Fruit fly (Drosophila melanogaster) whole organism, prepupa: ENCODE data around the gene PolrMT.

Experiments used
- Blimp-1 ChIP-seq: fragments of 200-800 bp; sonication (Bioruptor generic); optimal IDR thresholded peaks from 3 replicates; lab custom pipeline; 2017; ENCODE audit warnings: missing biosample characterization, missing genetic modification characterization, mild to moderate bottlenecking, moderate library complexity, missing genetic modification reagents
- CG10669 ChIP-seq: fragments of 200-800 bp; sonication (Bioruptor generic); optimal IDR thresholded peaks from 3 replicates; lab custom pipeline; 2018; ENCODE audit warnings: missing biosample characterization, mild to moderate bottlenecking, missing genetic modification characterization, moderate library complexity
- CG11762 ChIP-seq: fragments of 200-800 bp; sonication (Bioruptor generic); optimal IDR thresholded peaks from 3 replicates; lab custom pipeline; 2016; ENCODE audit warnings: missing biosample characterization, missing genetic modification characterization; ENCODE audit not compliant: insufficient read depth
- CG11902 ChIP-seq: fragments of 200-800 bp; sonication (Bioruptor generic); optimal IDR thresholded peaks from 3 replicates; lab custom pipeline; 2016; ENCODE audit warnings: missing biosample characterization, missing genetic modification characterization
- CG15336 ChIP-seq: fragments of 200-800 bp; sonication (Bioruptor generic); IDR thresholded peaks from 2 replicates; pipeline ENCODE4 v1.3.6; 2022; ENCODE audit warnings: missing biosample characterization, missing genetic modification characterization
- CG1621 ChIP-seq: fragments of 200-800 bp; sonication (Bioruptor generic); optimal IDR thresholded peaks from 3 replicates; lab custom pipeline; 2018; ENCODE audit warnings: missing biosample characterization, mild to moderate bottlenecking, missing genetic modification characterization
- CG16779 ChIP-seq: fragments of 200-800 bp; sonication (Bioruptor generic); optimal IDR thresholded peaks from 3 replicates; lab custom pipeline; 2017; ENCODE audit warnings: missing biosample characterization, mild to moderate bottlenecking, missing genetic modification characterization
- CG3032 ChIP-seq: fragments of 200-800 bp; optimal IDR thresholded peaks from 2 replicates; lab custom pipeline; 2019; ENCODE audit warnings: missing biosample characterization, mild to moderate bottlenecking, missing genetic modification characterization, moderate library complexity
- CG34406 ChIP-seq: fragments of 200-800 bp; sonication (Bioruptor generic); optimal IDR thresholded peaks from 3 replicates; lab custom pipeline; 2016; ENCODE audit warnings: missing biosample characterization, missing genetic modification characterization
- CG3919 ChIP-seq: fragments of 200-800 bp; sonication (Bioruptor generic); optimal IDR thresholded peaks from 3 replicates; lab custom pipeline; 2016; ENCODE audit warnings: missing biosample characterization, missing genetic modification characterization
- CG4318 ChIP-seq: fragments of 200-800 bp; sonication (Bioruptor generic); optimal IDR thresholded peaks from 3 replicates; lab custom pipeline; 2017; ENCODE audit warnings: missing biosample characterization, mild to moderate bottlenecking, missing genetic modification characterization
- CG6163 ChIP-seq: fragments of 200-800 bp; sonication (Bioruptor generic); IDR thresholded peaks from 3 replicates; pipeline ENCODE4 v1.3.6; 2022; ENCODE audit warnings: missing biosample characterization, missing genetic modification characterization
- CG6808 ChIP-seq: fragments of 200-800 bp; sonication (Bioruptor generic); optimal IDR thresholded peaks from 3 replicates; lab custom pipeline; 2017; ENCODE audit warnings: missing biosample characterization, missing genetic modification characterization, mild to moderate bottlenecking, moderate library complexity, missing genetic modification reagents
- CG6854 ChIP-seq: fragments of 200-800 bp; sonication (Bioruptor generic); optimal IDR thresholded peaks from 2 replicates; lab custom pipeline; 2017; ENCODE audit warnings: missing biosample characterization, mild to moderate bottlenecking, missing genetic modification characterization
- CG7368 ChIP-seq: fragments of 200-800 bp; sonication (Bioruptor generic); optimal IDR thresholded peaks from 3 replicates; lab custom pipeline; 2016; ENCODE audit warnings: missing biosample characterization, missing genetic modification characterization
- CG8319 ChIP-seq: fragments of 200-800 bp; sonication (Bioruptor generic); optimal IDR thresholded peaks from 3 replicates; lab custom pipeline; 2016; ENCODE audit warnings: missing biosample characterization, missing genetic modification characterization
- CG8632 ChIP-seq: fragments of 200-800 bp; sonication (Bioruptor generic); optimal IDR thresholded peaks from 3 replicates; lab custom pipeline; 2016; ENCODE audit warnings: missing biosample characterization, missing genetic modification characterization
- CG9139 ChIP-seq: fragments of 200-800 bp; sonication (Bioruptor generic); optimal IDR thresholded peaks from 3 replicates; lab custom pipeline; 2017; ENCODE audit warnings: missing biosample characterization, mild to moderate bottlenecking, missing genetic modification characterization
- Eip78C ChIP-seq: fragments of 200-800 bp; sonication (Bioruptor generic); peaks from one replicate; lab custom pipeline; 2016; ENCODE audit warnings: missing biosample characterization, missing genetic modification characterization
- Eip93F ChIP-seq: fragments of 200-800 bp; sonication (Bioruptor generic); optimal IDR thresholded peaks from 2 replicates; lab custom pipeline; 2016; ENCODE audit warnings: missing biosample characterization, mild to moderate bottlenecking, missing genetic modification characterization
- Ets21C ChIP-seq: fragments of 200-800 bp; sonication (Bioruptor generic); optimal IDR thresholded peaks from 3 replicates; lab custom pipeline; 2016; ENCODE audit warnings: missing biosample characterization, missing genetic modification characterization
- Ets96B ChIP-seq: fragments of 200-800 bp; optimal IDR thresholded peaks from 2 replicates; lab custom pipeline; 2019; ENCODE audit warnings: missing biosample characterization, mild to moderate bottlenecking, missing genetic modification characterization, moderate library complexity
- Gug ChIP-seq: fragments of 200-800 bp; sonication (Bioruptor generic); IDR thresholded peaks from 2 replicates; pipeline ENCODE4 v1.3.6; 2022; ENCODE audit warnings: missing biosample characterization, missing genetic modification characterization
- Hr39 ChIP-seq: fragments of 200-800 bp; sonication (Bioruptor generic); optimal IDR thresholded peaks from 2 replicates; lab custom pipeline; 2016; ENCODE audit warnings: missing biosample characterization, missing genetic modification characterization
- Lpt ChIP-seq: fragments of 200-800 bp; sonication (Bioruptor generic); optimal IDR thresholded peaks from 3 replicates; lab custom pipeline; 2016; ENCODE audit warnings: missing biosample characterization, missing genetic modification characterization
- Met ChIP-seq: fragments of 200-800 bp; sonication (Bioruptor generic); optimal IDR thresholded peaks from 3 replicates; lab custom pipeline; 2016; ENCODE audit warnings: missing biosample characterization, missing genetic modification characterization
- Smox ChIP-seq: fragments of 200-800 bp; sonication (Bioruptor generic); optimal IDR thresholded peaks from 3 replicates; lab custom pipeline; 2016; ENCODE audit warnings: missing biosample characterization, missing genetic modification characterization
- Sox102F ChIP-seq: fragments of 200-800 bp; sonication (Bioruptor generic); optimal IDR thresholded peaks from 2 replicates; lab custom pipeline; 2016; ENCODE audit warnings: missing biosample characterization, mild to moderate bottlenecking, missing genetic modification characterization
- Sox14 ChIP-seq: fragments of 200-800 bp; sonication (Bioruptor generic); optimal IDR thresholded peaks from 3 replicates; lab custom pipeline; 2016; ENCODE audit warnings: missing biosample characterization, missing genetic modification characterization
- Sox15 ChIP-seq: fragments of 200-800 bp; sonication (Bioruptor generic); optimal IDR thresholded peaks from 3 replicates; lab custom pipeline; 2016; ENCODE audit warnings: missing biosample characterization, missing genetic modification characterization
- cyc ChIP-seq: fragments of 200-800 bp; sonication (Bioruptor generic); optimal IDR thresholded peaks from 3 replicates; lab custom pipeline; 2016; ENCODE audit warnings: missing biosample characterization, missing genetic modification characterization
- dsx ChIP-seq: fragments of 200-800 bp; optimal IDR thresholded peaks from 3 replicates; lab custom pipeline; 2019; ENCODE audit warnings: missing biosample characterization, mild to moderate bottlenecking, missing genetic modification characterization, moderate library complexity; ENCODE audit not compliant: poor library complexity, severe bottlenecking
- esn ChIP-seq: fragments of 200-800 bp; sonication (Bioruptor generic); optimal IDR thresholded peaks from 2 replicates; lab custom pipeline; 2016; ENCODE audit warnings: missing biosample characterization, mild to moderate bottlenecking, missing genetic modification characterization, moderate library complexity
- fd59A ChIP-seq: fragments of 200-800 bp; sonication (Bioruptor generic); optimal IDR thresholded peaks from 2 replicates; lab custom pipeline; 2017; ENCODE audit warnings: missing biosample characterization, mild to moderate bottlenecking, missing genetic modification characterization, missing genetic modification reagents
- fd85E ChIP-seq: fragments of 200-800 bp; sonication (Bioruptor generic); optimal IDR thresholded peaks from 3 replicates; lab custom pipeline; 2016; ENCODE audit warnings: missing biosample characterization, missing genetic modification characterization
- fkh ChIP-seq: fragments of 200-800 bp; sonication (Bioruptor generic); optimal IDR thresholded peaks from 3 replicates; lab custom pipeline; 2017; ENCODE audit warnings: missing biosample characterization, mild to moderate bottlenecking, missing genetic modification characterization, moderate library complexity
- lz ChIP-seq: fragments of 200-800 bp; sonication (Bioruptor generic); optimal IDR thresholded peaks from 3 replicates; lab custom pipeline; 2016; ENCODE audit warnings: missing biosample characterization, missing genetic modification characterization
- net ChIP-seq: fragments of 200-800 bp; sonication (Bioruptor generic); optimal IDR thresholded peaks from 3 replicates; lab custom pipeline; 2016; ENCODE audit warnings: missing biosample characterization, missing genetic modification characterization
- salr ChIP-seq, 2 experiments: fragments of 200-800 bp; sonication (Bioruptor generic); optimal IDR thresholded peaks; 3 replicates each; lab custom pipeline; 2016 to 2018; ENCODE audit warnings: missing biosample characterization in 2 of 2, missing genetic modification characterization in 2 of 2, mild to moderate bottlenecking in 1 of 2
- spab ChIP-seq: fragments of 200-800 bp; sonication (Bioruptor generic); optimal IDR thresholded peaks from 2 replicates; lab custom pipeline; 2017; ENCODE audit warnings: missing biosample characterization, mild to moderate bottlenecking, missing genetic modification characterization, missing genetic modification reagents
- ss ChIP-seq, 2 experiments: fragments of 200-800 bp; sonication (Bioruptor generic); optimal IDR thresholded peaks; 2 replicates in 1 of 2; 3 replicates in 1 of 2; lab custom pipeline; 2017 to 2018; ENCODE audit warnings: mild to moderate bottlenecking in 2 of 2, missing biosample characterization in 2 of 2, missing genetic modification characterization in 2 of 2, moderate library complexity in 1 of 2
- svp ChIP-seq: fragments of 200-800 bp; sonication (Bioruptor generic); peaks from one replicate; lab custom pipeline; 2016; ENCODE audit warnings: missing biosample characterization, missing genetic modification characterization
- topi ChIP-seq: fragments of 200-800 bp; sonication (Bioruptor generic); optimal IDR thresholded peaks from 3 replicates; lab custom pipeline; 2016; ENCODE audit warnings: missing biosample characterization, missing genetic modification characterization

Gene PolrMT

dm6 chr2L:1080802-1081464 lies 27.2 kb downstream of the PolrMT start, which contains the start of gene Atg4a (continued):
- TF ChIP-seq Hr39 (GFP tag; lab: Kevin White, UChicago) = no peak
- no peak for TF ChIP-seq CG34406
- TF ChIP-seq salr (GFP tag; optimal IDR thresholded peaks at IDR 0.05; lab: Kevin White, UChicago) = no peak
- TF ChIP-seq CG11762 (GFP tag; lab: Kevin White, UChicago) = no peak
- no peak for TF ChIP-seq CG8319 (GFP tag; lab: Kevin White, UChicago)
- TF ChIP-seq CG1621 (tag; lab: Kevin White, UChicago) = peak; percentile 9
- no peak for TF ChIP-seq Ets21C
- TF ChIP-seq CG9139 (GFP tag; lab: Kevin White, UChicago) = no peak
- no peak for TF ChIP-seq CG11902 (GFP tag; lab: Kevin White, UChicago)
- TF ChIP-seq CG6808 (GFP tag; lab: Kevin White, UChicago) = peak; percentile 19
- no peak for TF ChIP-seq CG8632
- TF ChIP-seq spab (GFP tag; lab: Kevin White, UChicago) = peak; percentile 3
- TF ChIP-seq Sox102F = no peak
- TF ChIP-seq Ets96B (tag; lab: Kevin White, UChicago) = peak; percentile 37
- no peak for TF ChIP-seq fd59A
- no peak for TF ChIP-seq Lpt (GFP tag; lab: Kevin White, UChicago)

DNA sequence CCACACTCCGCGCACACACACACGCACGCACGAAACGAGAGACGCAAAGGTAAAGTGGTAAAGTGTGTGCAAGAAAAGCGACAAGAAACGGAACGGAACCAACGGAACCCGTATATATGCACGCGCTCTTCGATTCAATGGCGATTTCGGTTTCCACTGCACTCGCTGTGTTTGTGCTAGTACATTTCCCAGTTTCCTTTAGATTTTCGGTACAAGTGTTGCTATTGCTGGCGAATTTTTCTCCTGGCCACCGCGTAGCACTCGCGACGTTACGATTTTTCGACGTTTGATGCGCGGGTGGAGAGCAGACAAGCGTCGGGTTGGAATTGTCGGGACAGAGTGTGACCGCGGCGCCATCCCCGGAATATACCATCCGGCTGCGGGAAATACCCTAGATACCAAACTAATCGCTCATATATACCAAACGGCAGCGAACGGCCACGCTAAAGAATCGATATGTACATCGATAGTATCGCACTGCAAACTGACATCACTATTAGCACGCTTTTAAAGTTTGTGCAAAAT lies 30.6 kb downstream of the PolrMT start, which contains the start of the genes S and ast:
Gene S (minus strand): TSS at position 347 of the 525 bp plus-strand sequence.
Gene ast (plus strand): TSS at position 480 of the 525 bp plus-strand sequence.
- TF ChIP-seq dsx (GFP tag; lab: Kevin White, UChicago) (peak; percentile 24), CG1621 (tag; lab: Kevin White, UChicago) (peak; percentile 76), cyc (GFP tag; lab: Kevin White, UChicago) (peak; percentile 13), ss (GFP tag; optimal IDR thresholded peaks at IDR 0.05; lab: Kevin White, UChicago) (peak; percentile 2 to 45), fd59A (no peak), Ets21C (no peak), CG3032 (tag; lab: Kevin White, UChicago) (peak; percentile 3), CG3919 (GFP tag; lab: Kevin White, UChicago) (peak; percentile 29), CG7368 (GFP tag; lab: Kevin White, UChicago) (no peak), net (GFP tag; lab: Kevin White, UChicago) (peak; percentile 22), esn (peak; percentile 36), topi (peak; percentile 20), CG4318 (GFP tag; lab: Kevin White, UChicago) (no peak), CG11762 (GFP tag; lab: Kevin White, UChicago) (no peak), CG6808 (GFP tag; lab: Kevin White, UChicago) (peak; percentile 29), fd85E (peak; percentile 10), CG15336 (GFP tag; lab: Robert Waterston, UW) (peak; percentile 34; the same call in 1 of the 2 replicates), Smox (no peak), CG6854 (GFP tag; lab: Kevin White, UChicago) (peak; percentile 49), CG6163 (GFP tag; lab: Robert Waterston, UW) (peak; percentile 8; the same call in 1 of the 3 replicates), lz (GFP tag; lab: Kevin White, UChicago) (peak; percentile 25), Eip78C (GFP tag; lab: Kevin White, UChicago) (peak; percentile 86), CG16779 (tag; lab: Kevin White, UChicago) (peak; percentile 8), Sox14 (GFP tag; lab: Kevin White, UChicago) (peak; percentile 13)

DNA sequence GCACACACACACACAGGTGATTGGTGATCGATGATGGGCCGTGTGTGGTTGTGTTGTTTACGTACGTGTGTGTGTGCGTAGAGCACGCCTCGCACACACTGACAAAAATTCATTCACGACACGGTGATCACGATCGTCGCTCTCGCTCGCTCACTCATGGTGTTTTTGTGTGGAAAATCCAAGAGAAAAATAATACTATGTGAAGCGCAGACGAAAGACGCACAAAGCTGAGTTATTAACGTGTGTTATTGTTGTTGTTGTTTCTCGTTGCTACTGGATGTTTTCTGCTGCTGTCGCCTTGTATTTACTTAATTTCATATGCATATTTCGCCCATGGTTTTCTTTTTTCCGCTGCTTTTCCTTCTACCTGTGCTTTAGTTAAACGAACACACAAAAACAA lies 31.1 kb downstream of the PolrMT start:
- TF ChIP-seq fkh (GFP tag; lab: Kevin White, UChicago) (peak; percentile 93), Met (GFP tag; lab: Kevin White, UChicago) (no peak), Sox15 (GFP tag; lab: Kevin White, UChicago) (no peak), Sox14 (GFP tag; lab: Kevin White, UChicago) (peak; percentile 38), fd85E (no peak), svp (GFP tag; lab: Kevin White, UChicago) (peak; percentile 59), Blimp-1 (GFP tag; lab: Kevin White, UChicago) (no peak), fd59A (no peak), CG1621 (tag; lab: Kevin White, UChicago) (no peak), Ets96B (tag; lab: Kevin White, UChicago) (no peak), salr (GFP tag; optimal IDR thresholded peaks at IDR 0.05; lab: Kevin White, UChicago) (no peak), CG6163 (GFP tag; lab: Robert Waterston, UW) (peak; percentile 53; the same call in 1 of the 3 replicates), Gug (GFP tag; lab: Robert Waterston, UW) (no peak), CG6854 (GFP tag; lab: Kevin White, UChicago) (no peak), Eip93F (GFP tag; lab: Kevin White, UChicago) (no peak), CG10669 (GFP tag; lab: Kevin White, UChicago) (no peak), Lpt (GFP tag; lab: Kevin White, UChicago) (no peak)
